Fruit fly (Drosophila melanogaster): ENCODE results near the gene CG10237.

Gene CG10237

DNA sequence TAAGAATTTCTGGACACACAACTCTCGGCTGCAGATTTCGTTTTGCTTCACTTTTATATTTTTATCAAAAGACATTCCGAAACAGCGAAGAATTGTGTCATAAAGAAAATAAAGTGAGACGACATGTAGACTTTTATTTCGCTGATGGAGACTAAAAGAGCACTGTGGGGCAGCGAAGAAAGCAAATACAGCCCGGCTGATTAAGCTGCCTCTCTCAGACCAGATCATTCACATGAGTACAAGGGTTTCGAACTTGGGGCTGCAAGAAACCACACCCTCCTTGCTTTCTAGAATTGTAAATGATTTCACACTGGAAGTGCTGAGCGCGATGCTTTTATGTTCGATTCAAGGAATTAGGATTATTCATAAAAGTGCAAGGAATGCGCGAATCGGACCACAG is 17.4 kb downstream of the CG10237 start (continued):
- TF ChIP-seq chinmo (GFP tag; IDR thresholded peaks at IDR 0.05; ENCODE audit: partially characterized antibody) (0 out of 4 replicates have a peak, but pooled peaks have one; percentile 39), Med (GFP tag) (peak; percentile 61), eve (GFP tag; optimal IDR thresholded peaks at IDR 0.05) (no peak), GATAe (GFP tag; conservative IDR thresholded peaks at IDR 0.05) (no peak), Dll (GFP tag; IDR thresholded peaks at IDR 0.05; ENCODE audit: partially characterized antibody) (no peak), row (GFP tag; IDR thresholded peaks at IDR 0.05) (no peak), slbo (GFP tag; IDR thresholded peaks at IDR 0.05) (no peak), Hmr (GFP tag; optimal IDR thresholded peaks at IDR 0.05) (no peak), aop (GFP tag; IDR thresholded peaks at IDR 0.05) (no peak), CG13624 (GFP tag; optimal IDR thresholded peaks at IDR 0.05) (no peak)

DNA sequence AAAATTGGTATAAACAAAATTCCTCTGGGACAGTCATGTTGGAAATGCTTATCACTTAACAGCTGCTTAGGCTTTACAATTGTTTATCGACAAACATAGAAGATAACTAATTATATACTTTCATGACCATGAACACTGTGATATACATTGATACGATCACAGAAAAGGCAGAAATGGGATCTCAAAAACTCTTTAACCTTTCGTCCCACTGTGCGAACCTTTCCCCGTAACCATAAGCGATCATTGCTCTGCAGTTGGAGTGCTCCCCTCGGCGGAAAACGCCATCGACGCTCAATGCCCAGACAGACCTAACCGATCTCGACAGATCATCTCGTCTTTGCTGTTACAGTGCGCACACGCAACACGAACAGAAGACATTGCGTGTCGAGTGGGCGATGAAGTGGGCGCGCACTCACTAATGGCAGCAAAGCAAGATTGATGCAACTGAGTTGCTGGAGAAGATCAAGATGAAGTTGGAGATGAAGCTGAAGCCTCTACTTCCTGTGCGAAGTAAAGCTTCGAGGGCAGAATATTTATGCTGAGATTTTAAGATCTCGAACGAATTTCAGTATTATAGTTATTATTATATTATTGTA is 18.1 kb downstream of the CG10237 start:
- TF ChIP-seq H2.0 (GFP tag; IDR thresholded peaks at IDR 0.05) (peak; percentile 3; the same call in 1 of the 2 replicates), CG13894 (tag; optimal IDR thresholded peaks at IDR 0.05) (no peak), Drgx (GFP tag; IDR thresholded peaks at IDR 0.05) (peak; percentile 8; the same call in 1 of the 2 replicates), Hr3 (GFP tag; optimal IDR thresholded peaks at IDR 0.05) (no peak), prd (optimal IDR thresholded peaks at IDR 0.05) (no peak), prd (GFP tag; IDR thresholded peaks at IDR 0.05) (0 out of 3 replicates have a peak, but pooled peaks have one; percentile 9), Bgb (GFP tag; IDR thresholded peaks at IDR 0.05; ENCODE audit: partially characterized antibody) (no peak), CG6689 (GFP tag; IDR thresholded peaks at IDR 0.05) (0 out of 2 replicates have a peak, but pooled peaks have one; percentile 8), CG8089 (GFP tag; optimal IDR thresholded peaks at IDR 0.05) (peak; percentile 12), grau (tag; optimal IDR thresholded peaks at IDR 0.05) (peak; percentile 74), CG1832 (GFP tag; optimal IDR thresholded peaks at IDR 0.05) (no peak), CG12942 (GFP tag; optimal IDR thresholded peaks at IDR 0.05) (no peak), Hsf (GFP tag; optimal IDR thresholded peaks at IDR 0.05) (no peak), CG13123 (GFP tag; optimal IDR thresholded peaks at IDR 0.05) (no peak), lola (GFP tag; optimal IDR thresholded peaks at IDR 0.05) (no peak), tx (GFP tag; optimal IDR thresholded peaks at IDR 0.05) (no peak), sob (GFP tag; IDR thresholded peaks at IDR 0.05) (0 out of 2 replicates have a peak, but pooled peaks have one; percentile 8), CG11695 (GFP tag; IDR thresholded peaks at IDR 0.05) (no peak), Trl (optimal IDR thresholded peaks at IDR 0.05) (no peak), Trl (GFP tag; optimal IDR thresholded peaks at IDR 0.05) (no peak), vnd (GFP tag; IDR thresholded peaks at IDR 0.05; ENCODE audit: partially characterized antibody) (0 out of 3 replicates have a peak, but pooled peaks have one; percentile 16), jigr1 (GFP tag; IDR thresholded peaks at IDR 0.05) (no peak), Ets65A (GFP tag) (no peak), ara (GFP tag; IDR thresholded peaks at IDR 0.05) (0 out of 2 replicates have a peak, but pooled peaks have one; percentile 18), sr (GFP tag; IDR thresholded peaks at IDR 0.05) (peak; percentile 72; the same call in 2 of the 3 replicates), ssp (GFP tag; IDR thresholded peaks at IDR 0.05) (0 out of 2 replicates have a peak, but pooled peaks have one; percentile 13), CG30431 (GFP tag; optimal IDR thresholded peaks at IDR 0.05) (no peak), CHES-1-like (GFP tag; optimal IDR thresholded peaks at IDR 0.05) (no peak), pho (GFP tag; optimal IDR thresholded peaks at IDR 0.05) (peak; percentile 3), kah (GFP tag; optimal IDR thresholded peaks at IDR 0.05) (no peak), sens (GFP tag) (peak; percentile 82), CG30020 (tag; optimal IDR thresholded peaks at IDR 0.05) (no peak), hbn (GFP tag; IDR thresholded peaks at IDR 0.05; ENCODE audit: partially characterized antibody) (no peak), E2f1 (GFP tag; IDR thresholded peaks at IDR 0.05) (0 out of 2 replicates have a peak, but pooled peaks have one; percentile 20), al (GFP tag; IDR thresholded peaks at IDR 0.05) (no peak), CG11696 (GFP tag; IDR thresholded peaks at IDR 0.05) (no peak), dysf (GFP tag; IDR thresholded peaks at IDR 0.05) (peak; percentile 13; the same call in 1 of the 3 replicates), CG17829 (tag; optimal IDR thresholded peaks at IDR 0.05) (no peak), ase (GFP tag; IDR thresholded peaks at IDR 0.05) (0 out of 3 replicates have a peak, but pooled peaks have one; percentile 20), CG17361 (GFP tag; IDR thresholded peaks at IDR 0.05) (no peak), Lim3 (GFP tag; IDR thresholded peaks at IDR 0.05) (no peak)
